Worm (Caenorhabditis elegans) whole organism, L1 larva: Measurements from ENCODE around the gene gst-40.

ENCODE experiments used
- C16A3.4 ChIP-seq: fragments of 150-350 bp; optimal IDR thresholded peaks from 2 replicates; lab custom pipeline; 2014; ENCODE audit warnings: missing biosample characterization, missing genetic modification characterization
- Y116A8C.19 ChIP-seq: sonication (generic microtip); optimal IDR thresholded peaks from 2 replicates; lab custom pipeline; 2016; ENCODE audit warnings: missing compliant biosample characterization, missing genetic modification characterization, borderline replicate concordance
- ceh-8 ChIP-seq: fragments of 200-800 bp; sonication (Bioruptor generic); optimal IDR thresholded peaks from 2 replicates; lab custom pipeline; 2018; ENCODE audit warnings: mild to moderate bottlenecking, missing genetic modification characterization, moderate library complexity, missing compliant biosample characterization
- ceh-82 ChIP-seq, 3 experiments: fragments of 150-350 bp in 1 of 3; sonication (generic microtip) in 2 of 3; optimal IDR thresholded peaks; 2 replicates each; lab custom pipeline; 2014 to 2017; ENCODE audit warnings: missing biosample characterization in 3 of 3, missing genetic modification characterization in 3 of 3
- dpl-1 ChIP-seq, 3 experiments: fragments of 150-350 bp in 2 of 3; sonication (generic microtip) in 1 of 3; optimal IDR thresholded peaks; 2 replicates each; lab custom pipeline; 2014 to 2017; ENCODE audit warnings: missing biosample characterization in 3 of 3, missing genetic modification characterization in 3 of 3, missing genetic modification reagents in 3 of 3
- dsc-1 ChIP-seq: sonication (generic microtip); optimal IDR thresholded peaks from 2 replicates; lab custom pipeline; 2016; ENCODE audit warnings: mild to moderate bottlenecking, missing genetic modification characterization, missing compliant biosample characterization
- efl-1 ChIP-seq, 4 experiments: fragments of 150-350 bp; optimal IDR thresholded peaks in 3 of 4; peaks in 1 of 4; 1 replicate in 1 of 4; 2 replicates in 3 of 4; lab custom pipeline; 2014; ENCODE audit warnings: missing biosample characterization in 2 of 4, missing genetic modification characterization in 2 of 4, missing genetic modification reagents in 2 of 4
- efl-3 ChIP-seq: fragments of 200-800 bp; sonication (Bioruptor generic); optimal IDR thresholded peaks from 2 replicates; lab custom pipeline; 2018; ENCODE audit warnings: mild to moderate bottlenecking, missing genetic modification characterization, missing compliant biosample characterization
- egl-13 ChIP-seq: sonication (generic microtip); optimal IDR thresholded peaks from 2 replicates; lab custom pipeline; 2016; ENCODE audit warnings: missing genotype, missing genetic modification reagents, missing genetic modification characterization, missing compliant biosample characterization
- egl-27 ChIP-seq, 2 experiments: fragments of 150-350 bp in 1 of 2; sonication (generic microtip); optimal IDR thresholded peaks; 3 replicates each; lab custom pipeline; 2017 to 2018; ENCODE audit warnings: missing biosample characterization in 2 of 2, missing genetic modification characterization in 2 of 2, missing genetic modification reagents in 2 of 2
- elt-2 ChIP-seq: sonication (generic microtip); optimal IDR thresholded peaks from 2 replicates; lab custom pipeline; 2016; ENCODE audit warnings: missing genetic modification characterization, mild to moderate bottlenecking, inconsistent platforms, missing compliant biosample characterization, missing genetic modification reagents
- grh-1 ChIP-seq: fragments of 200-800 bp; sonication (Bioruptor generic); IDR thresholded peaks from 2 replicates; pipeline ENCODE4 v1.3.6; 2022; ENCODE audit warnings: missing genetic modification reagents, missing genetic modification characterization, missing compliant biosample characterization
- isw-1 ChIP-seq: fragments of 200-800 bp; sonication (Bioruptor generic); IDR thresholded peaks from 2 replicates; pipeline ENCODE4 v1.3.6; 2022; ENCODE audit warnings: missing genetic modification characterization, missing compliant biosample characterization
- lin-13 ChIP-seq: fragments of 150-350 bp; optimal IDR thresholded peaks from 2 replicates; lab custom pipeline; 2014; ENCODE audit warnings: missing biosample characterization, missing genetic modification reagents, missing genetic modification characterization
- lin-35 ChIP-seq, 2 experiments: fragments of 150-350 bp; optimal IDR thresholded peaks; 2 replicates each; lab custom pipeline; 2014; ENCODE audit warnings: missing biosample characterization in 2 of 2, missing genetic modification characterization in 2 of 2, missing genetic modification reagents in 2 of 2
- lir-3 ChIP-seq: sonication (generic microtip); optimal IDR thresholded peaks from 2 replicates; lab custom pipeline; 2016; ENCODE audit warnings: mild to moderate bottlenecking, missing genetic modification characterization, moderate library complexity, missing compliant biosample characterization; ENCODE audit not compliant: poor library complexity
- lsy-2 ChIP-seq, 2 experiments: fragments of 150-350 bp; optimal IDR thresholded peaks; 2 replicates each; lab custom pipeline; 2014; ENCODE audit warnings: missing biosample characterization in 2 of 2, missing genetic modification characterization in 2 of 2
- mef-2 ChIP-seq: fragments of 150-350 bp; optimal IDR thresholded peaks from 2 replicates; lab custom pipeline; 2014; ENCODE audit warnings: missing biosample characterization, missing genetic modification characterization
- mep-1 ChIP-seq: fragments of 150-350 bp; optimal IDR thresholded peaks from 2 replicates; lab custom pipeline; 2014; ENCODE audit warnings: missing biosample characterization, missing genetic modification characterization
- nhr-19 ChIP-seq: fragments of 200-800 bp; sonication (Bioruptor generic); conservative IDR thresholded peaks from 2 replicates; pipeline ENCODE4 v1.3.6; 2022; ENCODE audit warnings: missing genetic modification characterization, missing compliant biosample characterization
- nhr-28 ChIP-seq: fragments of 150-350 bp; optimal IDR thresholded peaks from 2 replicates; lab custom pipeline; 2014; ENCODE audit warnings: missing biosample characterization, missing genetic modification characterization
- nhr-47 ChIP-seq: sonication (generic microtip); optimal IDR thresholded peaks from 2 replicates; lab custom pipeline; 2016; ENCODE audit warnings: mild to moderate bottlenecking, missing genetic modification characterization, moderate library complexity, missing compliant biosample characterization
- nhr-71 ChIP-seq: sonication (generic microtip); optimal IDR thresholded peaks from 2 replicates; lab custom pipeline; 2016; ENCODE audit warnings: mild to moderate bottlenecking, missing genetic modification characterization, moderate library complexity, missing compliant biosample characterization
- nhr-84 ChIP-seq: sonication (generic microtip); optimal IDR thresholded peaks from 2 replicates; lab custom pipeline; 2017; ENCODE audit warnings: missing biosample characterization, missing genetic modification characterization
- nhr-85 ChIP-seq: sonication (generic microtip); peaks from one replicate; lab custom pipeline; 2016; ENCODE audit warnings: missing genetic modification characterization, inconsistent platforms, missing compliant biosample characterization
- skn-1 ChIP-seq: fragments of 150-350 bp; optimal IDR thresholded peaks from 2 replicates; lab custom pipeline; 2014; ENCODE audit warnings: missing biosample characterization, missing genetic modification characterization
- sptf-1 ChIP-seq: fragments of 150-350 bp; optimal IDR thresholded peaks from 2 replicates; lab custom pipeline; 2014; ENCODE audit warnings: missing biosample characterization, missing genetic modification characterization
- swsn-7 ChIP-seq: sonication (generic microtip); optimal IDR thresholded peaks from 2 replicates; lab custom pipeline; 2016; ENCODE audit warnings: missing genetic modification characterization, missing compliant biosample characterization
- unc-130 ChIP-seq: fragments of 150-350 bp; optimal IDR thresholded peaks from 2 replicates; lab custom pipeline; 2017; ENCODE audit warnings: missing biosample characterization, missing genetic modification characterization, inconsistent platforms
- vab-15 ChIP-seq: sonication (generic microtip); optimal IDR thresholded peaks from 2 replicates; lab custom pipeline; 2017; ENCODE audit warnings: missing genotype, mild to moderate bottlenecking, missing genetic modification characterization, missing compliant biosample characterization
- zip-4 ChIP-seq: fragments of 200-800 bp; sonication (Bioruptor generic); optimal IDR thresholded peaks from 2 replicates; lab custom pipeline; 2018; ENCODE audit warnings: mild to moderate bottlenecking, missing genetic modification characterization, moderate library complexity, missing compliant biosample characterization
- ztf-11 ChIP-seq, 2 experiments: sonication (generic microtip); optimal IDR thresholded peaks; 2 replicates each; lab custom pipeline; 2016 to 2017; ENCODE audit warnings: missing genetic modification characterization in 2 of 2, missing biosample characterization in 1 of 2, missing compliant biosample characterization in 1 of 2
- ztf-4 ChIP-seq: fragments of 150-350 bp; optimal IDR thresholded peaks from 2 replicates; lab custom pipeline; 2014; ENCODE audit warnings: missing biosample characterization, missing genetic modification characterization

Gene gst-40

ce11 chrIV:772931-773330, 12.6 kb downstream of the gst-40 start, which contains the start of gene mrpl-2:
Gene mrpl-2, plus strand, starts transcription at chrIV:773237.
- TF ChIP-seq lir-3 (tag; lab: Kevin White, UChicago) (no peak), egl-13 (tag; lab: Kevin White, UChicago) (no peak), efl-1 (optimal IDR thresholded peaks at IDR 0.05; lab: Kevin White, UChicago) (peak; percentile 57 to 87), efl-1 (GFP tag; optimal IDR thresholded peaks at IDR 0.05 in 1 of 2; lab: Kevin White, UChicago) (peak; percentile 91 to 99), grh-1 (no peak), lin-35 (GFP tag; optimal IDR thresholded peaks at IDR 0.05; lab: Kevin White, UChicago) (peak; percentile 80 to 92), nhr-19 (GFP tag; lab: Robert Waterston, UW) (no peak), nhr-84 (tag; lab: Kevin White, UChicago) (no peak), ztf-4 (tag; lab: Kevin White, UChicago) (no peak), egl-27 (tag; optimal IDR thresholded peaks at IDR 0.05; lab: Kevin White, UChicago) (no peak), isw-1 (GFP tag; lab: Robert Waterston, UW) (no peak), dpl-1 (GFP tag; optimal IDR thresholded peaks at IDR 0.05; lab: Kevin White, UChicago) (peak; percentile 82 to 90 (median 86)), ceh-8 (no peak), ceh-82 (tag; optimal IDR thresholded peaks at IDR 0.05; lab: Kevin White, UChicago) (peak in 1 of 3 experiments; percentile 15), Y116A8C.19 (tag; lab: Kevin White, UChicago) (no peak), lsy-2 (tag; optimal IDR thresholded peaks at IDR 0.05; lab: Kevin White, UChicago) (peak in 1 of 2 experiments; percentile 60), nhr-71 (no peak), skn-1 (tag; lab: Kevin White, UChicago) (peak; percentile 40), lin-13 (GFP tag; lab: Kevin White, UChicago) (no peak), nhr-85 (no peak), nhr-28 (tag; lab: Kevin White, UChicago) (no peak), mef-2 (tag; lab: Kevin White, UChicago) (no peak), dsc-1 (tag; lab: Kevin White, UChicago) (peak; percentile 4), efl-3 (GFP tag; lab: Kevin White, UChicago) (no peak)

ce11 chrIV:773580-773979, 13.3 kb downstream of the gst-40 start:
- TF ChIP-seq nhr-84 (tag; lab: Kevin White, UChicago): no peak
- no peak for TF ChIP-seq dsc-1 (tag; lab: Kevin White, UChicago)
- TF ChIP-seq dpl-1 (GFP tag; optimal IDR thresholded peaks at IDR 0.05; lab: Kevin White, UChicago): no peak
- no peak for TF ChIP-seq egl-13 (tag; lab: Kevin White, UChicago)
- TF ChIP-seq efl-1 (optimal IDR thresholded peaks at IDR 0.05; lab: Kevin White, UChicago): no peak
- TF ChIP-seq efl-1 (GFP tag; optimal IDR thresholded peaks at IDR 0.05 in 1 of 2; lab: Kevin White, UChicago): peak in 1 of 2 experiments; percentile 90
- TF ChIP-seq swsn-7: no peak

- TF ChIP-seq zip-4 (GFP tag; lab: Kevin White, UChicago): no peak
- no peak for TF ChIP-seq vab-15 (tag; lab: Kevin White, UChicago)
- no peak for TF ChIP-seq efl-1 (optimal IDR thresholded peaks at IDR 0.05; lab: Kevin White, UChicago)
- TF ChIP-seq efl-1 (GFP tag; optimal IDR thresholded peaks at IDR 0.05 in 1 of 2; lab: Kevin White, UChicago): peak in 1 of 2 experiments; percentile 61
- peak; percentile 0 for TF ChIP-seq elt-2 (tag; lab: Kevin White, UChicago)
Observed at ce11 chrIV:778484-778883, 18.2 kb downstream of the gst-40 start, which contains the start of gene ugt-52. Gene ugt-52, plus strand, starts transcription at chrIV:778784.

ce11 chrIV:782393-782792, 22.1 kb downstream of the gst-40 start:
- no peak for TF ChIP-seq unc-130 (tag; lab: Kevin White, UChicago)
- TF ChIP-seq mep-1 (tag; lab: Kevin White, UChicago): no peak
- TF ChIP-seq dpl-1 (GFP tag; optimal IDR thresholded peaks at IDR 0.05; lab: Kevin White, UChicago): no peak
- TF ChIP-seq nhr-47 (tag; lab: Kevin White, UChicago): no peak
- TF ChIP-seq isw-1 (GFP tag; lab: Robert Waterston, UW): no peak
- no peak for TF ChIP-seq lir-3 (tag; lab: Kevin White, UChicago)
- no peak for TF ChIP-seq ztf-11 (tag; optimal IDR thresholded peaks at IDR 0.05; lab: Kevin White, UChicago)
- no peak for TF ChIP-seq sptf-1 (tag; lab: Kevin White, UChicago)
- no peak for TF ChIP-seq C16A3.4 (tag; lab: Kevin White, UChicago)
